Worm (Caenorhabditis elegans) whole organism, young adult: ENCODE data around the gene atg-16.2.
A peak's percentile ranks its signal among the peaks of the same experiment; 100 is the strongest.

Experiments used
- B0035.1 ChIP-seq: sonication (generic microtip); optimal IDR thresholded peaks from 2 replicates; lab custom pipeline; 2016; ENCODE audit warnings: missing genetic modification characterization, mild to moderate bottlenecking, missing compliant biosample characterization, missing genotype, missing genetic modification reagents
- B0261.1 ChIP-seq: sonication (generic microtip); optimal IDR thresholded peaks from 2 replicates; lab custom pipeline; 2016; ENCODE audit warnings: mild to moderate bottlenecking, missing genetic modification characterization, moderate library complexity, missing compliant biosample characterization
- B0336.3 ChIP-seq: fragments of 200-800 bp; sonication (Bioruptor generic); IDR thresholded peaks from 2 replicates; pipeline ENCODE4 v1.3.6; 2022; ENCODE audit warnings: missing genetic modification characterization, missing compliant biosample characterization
- F22D6.2 ChIP-seq: sonication (generic microtip); optimal IDR thresholded peaks from 2 replicates; lab custom pipeline; 2016; ENCODE audit warnings: mild to moderate bottlenecking, missing genetic modification characterization, missing compliant biosample characterization
- F33H1.4 ChIP-seq: fragments of 200-800 bp; sonication (Bioruptor generic); IDR thresholded peaks from 2 replicates; pipeline ENCODE4 v1.3.6; 2022; ENCODE audit warnings: missing genetic modification reagents, missing genetic modification characterization, missing compliant biosample characterization
- F39B2.1 ChIP-seq: fragments of 200-800 bp; sonication (Bioruptor generic); IDR thresholded peaks from 2 replicates; pipeline ENCODE4 v1.3.6; 2022; ENCODE audit warnings: missing genetic modification reagents, missing genetic modification characterization, missing compliant biosample characterization
- F49E8.2 ChIP-seq: sonication (generic microtip); optimal IDR thresholded peaks from 3 replicates; lab custom pipeline; 2017; ENCODE audit warnings: missing genetic modification characterization, mild to moderate bottlenecking, missing compliant biosample characterization, antibody characterized with exemption, moderate library complexity; ENCODE audit not compliant: insufficient read depth
- Y53F4B.3 ChIP-seq: fragments of 200-800 bp; sonication (Bioruptor generic); IDR thresholded peaks from 2 replicates; pipeline ENCODE4 v1.3.6; 2022; ENCODE audit warnings: missing genetic modification reagents, missing genetic modification characterization, missing compliant biosample characterization
- Y56A3A.18 ChIP-seq: fragments of 200-800 bp; sonication (Bioruptor generic); IDR thresholded peaks from 2 replicates; pipeline ENCODE4 v1.3.6; 2022; ENCODE audit warnings: missing genetic modification reagents, missing genetic modification characterization, missing compliant biosample characterization
- Y95B8A.8 ChIP-seq: fragments of 200-800 bp; sonication (Bioruptor generic); IDR thresholded peaks from 2 replicates; pipeline ENCODE4 v1.3.6; 2022; ENCODE audit warnings: missing genetic modification reagents, missing genetic modification characterization, missing compliant biosample characterization
- ama-1 ChIP-seq, 3 experiments: fragments of 150-350 bp in 1 of 3; sonication (generic microtip) in 2 of 3; optimal IDR thresholded peaks; 2 replicates each; lab custom pipeline; 2014 to 2018; ENCODE audit warnings: missing biosample characterization in 2 of 3, missing genetic modification characterization in 2 of 3, missing genetic modification reagents in 2 of 3
- aptf-3 ChIP-seq: fragments of 200-800 bp; sonication (Bioruptor generic); IDR thresholded peaks from 2 replicates; pipeline ENCODE4 v1.3.6; 2022; ENCODE audit warnings: missing genetic modification characterization, missing compliant biosample characterization
- attf-5 ChIP-seq: fragments of 200-800 bp; sonication (Bioruptor generic); optimal IDR thresholded peaks from 2 replicates; lab custom pipeline; 2018; ENCODE audit warnings: mild to moderate bottlenecking, missing genetic modification characterization, missing compliant biosample characterization
- bed-1 ChIP-seq: fragments of 200-800 bp; sonication (Bioruptor generic); IDR thresholded peaks from 2 replicates; pipeline ENCODE4 v1.3.6; 2022; ENCODE audit warnings: missing genetic modification reagents, missing genetic modification characterization, missing compliant biosample characterization
- ceh-100 ChIP-seq: fragments of 200-800 bp; sonication (Bioruptor generic); IDR thresholded peaks from 2 replicates; pipeline ENCODE4 v1.3.6; 2022; ENCODE audit warnings: missing genetic modification reagents, missing genetic modification characterization, missing compliant biosample characterization
- ceh-58 ChIP-seq: fragments of 200-800 bp; sonication (Bioruptor generic); IDR thresholded peaks from 2 replicates; pipeline ENCODE4 v1.3.6; 2022; ENCODE audit warnings: missing genetic modification characterization, missing compliant biosample characterization
- ceh-79 ChIP-seq: sonication (generic microtip); optimal IDR thresholded peaks from 2 replicates; lab custom pipeline; 2017; ENCODE audit warnings: mild to moderate bottlenecking, missing genetic modification characterization, missing compliant biosample characterization
- dox-1 ChIP-seq: fragments of 200-800 bp; sonication (Bioruptor generic); IDR thresholded peaks from 2 replicates; pipeline ENCODE4 v1.3.6; 2022; ENCODE audit warnings: missing genetic modification reagents, missing genetic modification characterization, missing compliant biosample characterization
- egl-18 ChIP-seq: fragments of 200-800 bp; sonication (Bioruptor generic); IDR thresholded peaks from 2 replicates; pipeline ENCODE4 v1.3.6; 2022; ENCODE audit warnings: missing genetic modification reagents, missing genetic modification characterization, missing compliant biosample characterization
- ekl-4 ChIP-seq: fragments of 200-800 bp; sonication (Bioruptor generic); IDR thresholded peaks from 2 replicates; pipeline ENCODE4 v1.3.6; 2022; ENCODE audit warnings: missing genetic modification reagents, missing genetic modification characterization, missing compliant biosample characterization
- hrde-1 ChIP-seq: sonication (generic microtip); optimal IDR thresholded peaks from 2 replicates; lab custom pipeline; 2016; ENCODE audit warnings: missing genetic modification characterization, mild to moderate bottlenecking, missing compliant biosample characterization, moderate library complexity, missing genotype, missing genetic modification reagents, borderline replicate concordance
- hsf-1 ChIP-seq: fragments of 200-800 bp; sonication (Bioruptor generic); IDR thresholded peaks from 2 replicates; pipeline ENCODE4 v1.3.6; 2022; ENCODE audit warnings: missing genetic modification reagents, missing genetic modification characterization, missing compliant biosample characterization
- lin-35 ChIP-seq, 3 experiments: fragments of 150-350 bp in 2 of 3; sonication (generic microtip) in 1 of 3; optimal IDR thresholded peaks; 2 replicates each; lab custom pipeline; 2014 to 2018; ENCODE audit warnings: missing biosample characterization in 3 of 3, missing genetic modification characterization in 3 of 3, missing genetic modification reagents in 3 of 3
- lin-54 ChIP-seq: fragments of 200-800 bp; sonication (Bioruptor generic); optimal IDR thresholded peaks from 2 replicates; lab custom pipeline; 2018; ENCODE audit warnings: mild to moderate bottlenecking, missing genetic modification characterization, missing compliant biosample characterization
- lsy-27 ChIP-seq: sonication (generic microtip); optimal IDR thresholded peaks from 2 replicates; lab custom pipeline; 2017; ENCODE audit warnings: missing genetic modification characterization, mild to moderate bottlenecking, missing compliant biosample characterization, antibody characterized with exemption, missing genotype, borderline replicate concordance; ENCODE audit not compliant: insufficient read depth
- madf-10 ChIP-seq: sonication (generic microtip); optimal IDR thresholded peaks from 2 replicates; lab custom pipeline; 2016; ENCODE audit warnings: mild to moderate bottlenecking, missing genetic modification characterization, missing compliant biosample characterization
- madf-3 ChIP-seq: fragments of 200-800 bp; sonication (Bioruptor generic); IDR thresholded peaks from 2 replicates; pipeline ENCODE4 v1.3.6; 2022; ENCODE audit warnings: missing genetic modification reagents, missing genetic modification characterization, missing compliant biosample characterization
- madf-6 ChIP-seq: fragments of 200-800 bp; sonication (Bioruptor generic); IDR thresholded peaks from 2 replicates; pipeline ENCODE4 v1.3.6; 2022; ENCODE audit warnings: missing genetic modification reagents, missing genetic modification characterization, missing compliant biosample characterization
- mxl-1 ChIP-seq: sonication (generic microtip); optimal IDR thresholded peaks from 2 replicates; lab custom pipeline; 2016; ENCODE audit warnings: missing genetic modification characterization, missing compliant biosample characterization
- nfya-1 ChIP-seq: sonication (generic microtip); optimal IDR thresholded peaks from 2 replicates; lab custom pipeline; 2017; ENCODE audit warnings: antibody characterized with exemption, missing compliant biosample characterization, missing genetic modification characterization, borderline replicate concordance; ENCODE audit not compliant: insufficient read depth
- nfyb-1 ChIP-seq: fragments of 200-800 bp; sonication (Bioruptor generic); IDR thresholded peaks from 2 replicates; pipeline ENCODE4 v1.3.6; 2022; ENCODE audit warnings: missing genetic modification reagents, missing genetic modification characterization, missing compliant biosample characterization
- nhr-27 ChIP-seq: fragments of 200-800 bp; sonication (Bioruptor generic); optimal IDR thresholded peaks from 2 replicates; lab custom pipeline; 2018; ENCODE audit warnings: mild to moderate bottlenecking, missing genetic modification characterization, moderate library complexity, missing compliant biosample characterization
- nhr-80 ChIP-seq: sonication (generic microtip); optimal IDR thresholded peaks from 2 replicates; lab custom pipeline; 2016; ENCODE audit warnings: missing genetic modification characterization, missing compliant biosample characterization
- pbrm-1 ChIP-seq: fragments of 200-800 bp; sonication (Bioruptor generic); IDR thresholded peaks from 2 replicates; pipeline ENCODE4 v1.3.6; 2022; ENCODE audit warnings: missing genetic modification reagents, missing genetic modification characterization, missing compliant biosample characterization
- rcor-1 ChIP-seq: fragments of 200-800 bp; sonication (Bioruptor generic); IDR thresholded peaks from 2 replicates; pipeline ENCODE4 v1.3.6; 2022; ENCODE audit warnings: missing genetic modification reagents, missing genetic modification characterization, missing compliant biosample characterization
- rec-8 ChIP-seq, 2 experiments: sonication (generic microtip); optimal IDR thresholded peaks; 2 replicates each; lab custom pipeline; 2016; ENCODE audit warnings: mild to moderate bottlenecking in 2 of 2, missing genetic modification characterization in 2 of 2, missing genetic modification reagents in 2 of 2, missing genotype in 2 of 2, missing biosample characterization in 1 of 2, missing compliant biosample characterization in 1 of 2, moderate library complexity in 1 of 2
- repo-1 ChIP-seq: sonication (generic microtip); optimal IDR thresholded peaks from 2 replicates; lab custom pipeline; 2017; ENCODE audit warnings: mild to moderate bottlenecking, missing genetic modification characterization, missing compliant biosample characterization
- snpc-3.4 ChIP-seq: sonication (generic microtip); optimal IDR thresholded peaks from 2 replicates; lab custom pipeline; 2017; ENCODE audit warnings: missing genetic modification characterization, mild to moderate bottlenecking, missing compliant biosample characterization, antibody characterized with exemption, moderate library complexity, missing genotype, missing genetic modification reagents
- tbp1 ChIP-seq: fragments of 200-800 bp; sonication (Bioruptor generic); optimal IDR thresholded peaks from 2 replicates; lab custom pipeline; 2018; ENCODE audit warnings: mild to moderate bottlenecking, missing genetic modification characterization, missing compliant biosample characterization
- tlf-1 ChIP-seq: fragments of 200-800 bp; sonication (Bioruptor generic); optimal IDR thresholded peaks from 2 replicates; lab custom pipeline; 2018; ENCODE audit warnings: mild to moderate bottlenecking, missing genetic modification characterization, missing compliant biosample characterization
- xnd-1 ChIP-seq: sonication (generic microtip); optimal IDR thresholded peaks from 2 replicates; lab custom pipeline; 2016; ENCODE audit warnings: missing genotype, missing genetic modification reagents, missing genetic modification characterization, missing compliant biosample characterization
- ztf-18 ChIP-seq: sonication (generic microtip); optimal IDR thresholded peaks from 2 replicates; lab custom pipeline; 2016; ENCODE audit warnings: missing genotype, mild to moderate bottlenecking, missing genetic modification characterization, missing compliant biosample characterization
- ztf-3 ChIP-seq: fragments of 200-800 bp; sonication (Bioruptor generic); optimal IDR thresholded peaks from 2 replicates; lab custom pipeline; 2018; ENCODE audit warnings: mild to moderate bottlenecking, missing genetic modification characterization, missing compliant biosample characterization

The atg-16.2 gene

ce11 chrII:6493709-6494326 lies 40.6 kb upstream of the atg-16.2 start:
- TF ChIP-seq ceh-79 (no peak), xnd-1 (tag; lab: Kevin White, UChicago) (peak; percentile 35), madf-6 (GFP tag; lab: Robert Waterston, UW) (peak; percentile 53; the same call in 1 of the 2 replicates), madf-10 (tag; lab: Kevin White, UChicago) (no peak), nhr-80 (tag; lab: Kevin White, UChicago) (no peak), hrde-1 (tag; lab: Kevin White, UChicago) (peak; percentile 28), hsf-1 (GFP tag; lab: Robert Waterston, UW) (peak; percentile 60), nfya-1 (tag; lab: Kevin White, UChicago) (no peak), tlf-1 (GFP tag; lab: Kevin White, UChicago) (no peak), snpc-3.4 (tag; lab: Kevin White, UChicago) (peak; percentile 14), ceh-100 (GFP tag; lab: Robert Waterston, UW) (0 out of 2 replicates have a peak, but pooled peaks have one; percentile 35), madf-3 (0 out of 2 replicates have a peak, but pooled peaks have one; percentile 1), pbrm-1 (GFP tag; lab: Robert Waterston, UW) (0 out of 2 replicates have a peak, but pooled peaks have one; percentile 28), lin-54 (GFP tag; lab: Kevin White, UChicago) (peak; percentile 1), repo-1 (tag; lab: Kevin White, UChicago) (peak; percentile 26), ama-1 (optimal IDR thresholded peaks at IDR 0.05; lab: Kevin White, UChicago) (no peak), ama-1 (GFP tag; optimal IDR thresholded peaks at IDR 0.05; lab: Kevin White, UChicago) (peak in 1 of 2 experiments; percentile 6), F49E8.2 (tag; lab: Kevin White, UChicago) (peak; percentile 31)

ce11 chrII:6493139-6493538 lies 39.9 kb upstream of the atg-16.2 start:
- 0 out of 2 replicates have a peak, but pooled peaks have one; percentile 7 for TF ChIP-seq egl-18
- no peak for TF ChIP-seq B0035.1
- TF ChIP-seq, all 124 proteins: peak for 1

- TF ChIP-seq lin-35 (GFP tag; optimal IDR thresholded peaks at IDR 0.05; lab: Kevin White, UChicago): peak in 1 of 3 experiments; percentile 45
- no peak for TF ChIP-seq ztf-3 (GFP tag; lab: Kevin White, UChicago)
- no peak for TF ChIP-seq lsy-27 (tag; lab: Kevin White, UChicago)
- no peak for TF ChIP-seq aptf-3 (GFP tag; lab: Robert Waterston, UW)
- no peak for TF ChIP-seq rec-8 (tag; optimal IDR thresholded peaks at IDR 0.05; lab: Kevin White, UChicago)
- TF ChIP-seq dox-1: peak; percentile 66
- no peak for TF ChIP-seq F39B2.1 (GFP tag; lab: Robert Waterston, UW)
- no peak for TF ChIP-seq ceh-100 (GFP tag; lab: Robert Waterston, UW)
- no peak for TF ChIP-seq nhr-27
- no peak for TF ChIP-seq mxl-1
- TF ChIP-seq tbp1 (GFP tag; lab: Kevin White, UChicago): no peak
- TF ChIP-seq Y53F4B.3 (GFP tag; lab: Robert Waterston, UW): no peak
- peak; percentile 72 for TF ChIP-seq attf-5 (GFP tag; lab: Kevin White, UChicago)
- TF ChIP-seq Y56A3A.18 (GFP tag; lab: Robert Waterston, UW): no peak
- TF ChIP-seq Y95B8A.8 (GFP tag; lab: Robert Waterston, UW): no peak
- 0 out of 2 replicates have a peak, but pooled peaks have one; percentile 35 for TF ChIP-seq ekl-4
- TF ChIP-seq B0336.3 (GFP tag; lab: Robert Waterston, UW): no peak
- TF ChIP-seq bed-1 (GFP tag; lab: Robert Waterston, UW): no peak
- no peak for TF ChIP-seq F22D6.2 (tag; lab: Kevin White, UChicago)
- TF ChIP-seq lin-54 (GFP tag; lab: Kevin White, UChicago): peak; percentile 46
- peak; percentile 34; the same call in 1 of the 2 replicates for TF ChIP-seq nfyb-1 (GFP tag; lab: Robert Waterston, UW)
- peak; percentile 49 for TF ChIP-seq F33H1.4 (GFP tag; lab: Robert Waterston, UW)
- peak; percentile 60 for TF ChIP-seq rcor-1 (GFP tag; lab: Robert Waterston, UW)
- no peak for TF ChIP-seq B0261.1 (tag; lab: Kevin White, UChicago)
- TF ChIP-seq ztf-18 (tag; lab: Kevin White, UChicago): peak; percentile 6
- no peak for TF ChIP-seq ceh-58 (GFP tag; lab: Robert Waterston, UW)
Observed at ce11 chrII:6491817-6492452, 38.7 kb upstream of the atg-16.2 start, which contains the start of the genes T28D9.11 and T28D9.1. TSS of gene T28D9.11 (minus strand) at chrII:6491993. TSS of gene T28D9.1 (plus strand) at chrII:6492402.
